Worm (Caenorhabditis elegans): ENCODE data around the gene ttm-1.

ttm-1 gene

ce11 chrIII:12934417-12934816, 32.4 kb downstream of the ttm-1 start, which contains the start of gene epg-3:
epg-3 (plus strand) TSS chrIII:12934717.
- no peak for TF ChIP-seq W03F9.2 (tag; optimal IDR thresholded peaks at IDR 0.05)
- no peak for TF ChIP-seq dao-5 (tag; optimal IDR thresholded peaks at IDR 0.05)
- TF ChIP-seq him-1 (tag; optimal IDR thresholded peaks at IDR 0.05): no peak

DNA sequence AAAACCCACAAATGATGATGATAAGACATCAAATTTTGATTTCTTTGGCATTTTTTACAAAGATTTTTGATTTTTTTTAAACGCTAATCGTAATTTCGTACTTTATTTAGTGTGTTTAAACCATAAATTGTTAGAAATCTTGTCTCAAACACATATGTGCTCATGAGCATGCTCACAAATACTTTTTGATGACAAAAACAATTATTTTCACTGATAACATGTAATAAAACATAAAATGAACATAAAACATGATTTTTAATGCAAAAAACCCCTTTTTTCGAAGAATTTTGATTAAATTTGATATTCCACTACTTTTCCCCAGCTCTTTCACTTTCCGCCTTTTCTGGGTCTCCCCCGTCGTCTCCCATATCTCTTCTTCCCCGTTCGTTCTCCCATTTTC, 34.0 kb downstream of the ttm-1 start:
- TF ChIP-seq him-1 (tag; optimal IDR thresholded peaks at IDR 0.05) (no peak), W03F9.2 (tag; optimal IDR thresholded peaks at IDR 0.05) (no peak), dao-5 (tag; optimal IDR thresholded peaks at IDR 0.05) (no peak)

DNA sequence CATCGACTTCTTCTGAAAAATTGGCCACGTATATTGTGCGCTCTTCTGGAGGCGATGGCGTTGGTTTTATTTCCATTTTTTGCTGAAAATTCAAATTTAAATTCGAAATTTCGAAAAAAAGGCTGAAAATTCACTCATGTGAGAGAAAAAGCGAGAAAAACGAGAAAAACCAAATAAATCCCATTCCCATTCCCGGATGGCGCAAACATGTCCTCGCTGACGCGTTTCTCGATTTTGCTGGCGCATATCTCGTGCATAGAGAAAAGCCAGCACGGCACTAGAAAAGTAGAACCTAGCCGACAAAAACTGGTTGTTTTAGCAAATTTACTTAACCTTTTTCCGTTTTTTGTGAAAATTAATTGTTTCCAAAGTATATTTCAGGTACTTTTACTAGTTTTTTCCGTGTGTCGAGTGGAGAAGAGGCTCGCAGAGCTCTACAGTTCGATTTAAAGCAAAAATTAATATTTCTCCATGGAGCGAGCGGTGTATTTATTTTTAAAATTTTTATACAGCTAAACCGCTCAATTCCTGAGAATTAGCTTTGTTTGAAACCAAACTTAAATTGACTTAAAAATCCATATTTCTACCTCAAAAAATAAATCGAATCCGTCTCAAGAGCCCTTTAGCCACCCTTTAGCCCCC, 34.9 kb downstream of the ttm-1 start, which contains the start of gene rbm-7:
Gene rbm-7, minus strand, starts transcription at position 82 of the 642 bp plus-strand sequence.
- TF ChIP-seq him-1 (tag; optimal IDR thresholded peaks at IDR 0.05) (no peak), W03F9.2 (tag; optimal IDR thresholded peaks at IDR 0.05) (peak; percentile 65)

DNA sequence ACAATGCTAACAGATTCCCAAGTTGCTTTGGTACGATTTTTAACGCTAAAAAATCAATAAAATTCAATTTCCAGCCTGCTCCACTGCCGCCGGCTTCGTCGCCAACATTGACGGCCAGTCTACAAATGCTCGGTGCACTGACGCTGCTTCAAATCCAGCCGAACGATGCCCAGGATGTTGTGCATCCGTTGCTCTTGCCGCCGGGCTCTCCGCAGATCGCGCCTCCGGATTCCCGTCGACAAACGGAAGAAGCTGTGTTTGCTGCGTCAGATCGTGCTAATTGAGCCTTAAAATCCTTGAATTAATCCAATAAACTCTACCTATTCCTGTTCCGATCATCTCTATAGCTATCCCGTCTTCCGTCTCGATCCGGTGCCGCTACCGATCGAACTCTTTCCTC, 35.7 kb downstream of the ttm-1 start:
- no peak for TF ChIP-seq W03F9.2 (tag; optimal IDR thresholded peaks at IDR 0.05)
- no peak for TF ChIP-seq dao-5 (tag; optimal IDR thresholded peaks at IDR 0.05)
- TF ChIP-seq him-1 (tag; optimal IDR thresholded peaks at IDR 0.05): no peak

ce11 chrIII:12929573-12929972, 37.2 kb downstream of the ttm-1 start, which contains the start of gene Y37D8A.19:
Y37D8A.19 (plus strand) TSS chrIII:12929873.
- TF ChIP-seq W03F9.2 (tag; optimal IDR thresholded peaks at IDR 0.05) (no peak), him-1 (tag; optimal IDR thresholded peaks at IDR 0.05) (no peak), dao-5 (tag; optimal IDR thresholded peaks at IDR 0.05) (no peak)

- TF ChIP-seq him-1 (tag; optimal IDR thresholded peaks at IDR 0.05): no peak
- TF ChIP-seq dao-5 (tag; optimal IDR thresholded peaks at IDR 0.05): no peak
- no peak for TF ChIP-seq W03F9.2 (tag; optimal IDR thresholded peaks at IDR 0.05)
Observed at ce11 chrIII:12925947-12926607, 40.7 kb downstream of the ttm-1 start, which contains the start of the genes npp-25 and mrps-10. npp-25 (minus strand) TSS chrIII:12925997. mrps-10 (plus strand) TSS chrIII:12926557.

- no peak for TF ChIP-seq dao-5 (tag; optimal IDR thresholded peaks at IDR 0.05)
- no peak for TF ChIP-seq W03F9.2 (tag; optimal IDR thresholded peaks at IDR 0.05)
- TF ChIP-seq him-1 (tag; optimal IDR thresholded peaks at IDR 0.05): no peak
Observed at ce11 chrIII:12920810-12921209, 46.0 kb downstream of the ttm-1 start.

- TF ChIP-seq dao-5 (tag; optimal IDR thresholded peaks at IDR 0.05) (no peak), him-1 (tag; optimal IDR thresholded peaks at IDR 0.05) (no peak), W03F9.2 (tag; optimal IDR thresholded peaks at IDR 0.05) (no peak)
Observed at ce11 chrIII:12919882-12920281, 46.9 kb downstream of the ttm-1 start.

ce11 chrIII:12918575-12918974, 48.2 kb downstream of the ttm-1 start, which contains the start of gene Y37D8A.16:
Y37D8A.16 (minus strand) TSS chrIII:12918675.
- TF ChIP-seq dao-5 (tag; optimal IDR thresholded peaks at IDR 0.05) (no peak), W03F9.2 (tag; optimal IDR thresholded peaks at IDR 0.05) (no peak), him-1 (tag; optimal IDR thresholded peaks at IDR 0.05) (no peak)

DNA sequence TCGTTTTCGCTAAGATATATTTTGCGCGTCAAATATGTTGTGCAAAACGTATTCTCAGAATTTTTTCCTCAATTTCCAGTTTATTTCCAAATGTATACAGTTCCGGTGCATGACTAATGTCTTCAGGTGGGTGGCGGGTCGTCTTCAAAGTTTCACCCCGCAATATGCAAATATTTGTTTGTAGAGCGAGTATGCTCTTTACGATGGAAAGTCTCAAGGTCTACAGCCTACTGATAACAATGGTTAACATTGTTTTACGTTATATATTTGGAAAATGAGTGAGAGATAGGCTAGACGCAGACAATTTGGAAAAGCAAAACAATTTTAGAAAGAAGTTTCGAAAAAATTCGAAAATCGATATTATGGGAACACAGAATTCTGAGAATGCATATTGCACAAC, 48.9 kb downstream of the ttm-1 start:
- TF ChIP-seq dao-5 (tag; optimal IDR thresholded peaks at IDR 0.05) (no peak), him-1 (tag; optimal IDR thresholded peaks at IDR 0.05) (no peak), W03F9.2 (tag; optimal IDR thresholded peaks at IDR 0.05) (no peak)

DNA sequence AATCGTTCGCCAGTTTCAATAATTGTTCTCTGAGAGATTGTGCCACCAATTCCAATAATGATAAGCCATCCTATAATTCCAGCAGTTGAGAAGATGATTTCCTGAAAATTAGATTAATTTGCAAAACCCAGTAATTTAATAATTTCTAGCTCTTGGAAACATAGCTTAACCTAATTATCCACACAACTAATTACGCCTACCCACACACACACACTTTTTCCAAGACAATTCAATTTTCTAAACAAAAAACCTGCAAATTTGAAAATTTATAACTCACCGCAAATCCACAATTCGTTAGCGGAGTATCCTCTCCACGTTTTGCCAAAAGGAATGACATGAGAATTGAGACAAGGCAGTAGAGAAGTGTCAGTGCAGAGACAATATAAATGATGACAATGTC, 50.3 kb downstream of the ttm-1 start:
- TF ChIP-seq W03F9.2 (tag; optimal IDR thresholded peaks at IDR 0.05) (no peak), him-1 (tag; optimal IDR thresholded peaks at IDR 0.05) (no peak), dao-5 (tag; optimal IDR thresholded peaks at IDR 0.05) (no peak)

ce11 chrIII:12910365-12910764, 56.4 kb downstream of the ttm-1 start, which contains the start of gene flp-14:
flp-14 (plus strand) TSS chrIII:12910510.
- TF ChIP-seq W03F9.2 (tag; optimal IDR thresholded peaks at IDR 0.05) (no peak), dao-5 (tag; optimal IDR thresholded peaks at IDR 0.05) (no peak), him-1 (tag; optimal IDR thresholded peaks at IDR 0.05) (no peak)

DNA sequence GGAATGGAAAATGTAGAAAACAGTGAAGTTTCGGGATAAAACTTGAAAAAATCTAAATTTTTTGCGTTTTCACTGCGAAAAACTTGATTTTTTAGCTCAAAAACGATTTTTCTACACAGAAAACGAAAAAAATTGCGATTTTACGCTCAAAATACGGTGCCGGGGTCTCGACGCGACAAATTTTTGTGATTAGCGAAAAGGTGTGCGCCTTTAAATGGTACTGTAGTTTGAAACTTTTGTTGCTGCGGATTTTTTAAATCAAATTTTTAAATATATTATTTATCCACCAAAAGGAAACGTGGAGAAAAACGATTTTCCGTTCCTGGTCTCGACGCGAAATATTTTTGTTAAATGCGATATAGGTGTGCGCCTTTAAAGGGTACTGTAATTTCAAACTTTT, 59.6 kb downstream of the ttm-1 start:
- TF ChIP-seq him-1 (tag; optimal IDR thresholded peaks at IDR 0.05): no peak
- no peak for TF ChIP-seq W03F9.2 (tag; optimal IDR thresholded peaks at IDR 0.05)
- TF ChIP-seq dao-5 (tag; optimal IDR thresholded peaks at IDR 0.05): no peak

DNA sequence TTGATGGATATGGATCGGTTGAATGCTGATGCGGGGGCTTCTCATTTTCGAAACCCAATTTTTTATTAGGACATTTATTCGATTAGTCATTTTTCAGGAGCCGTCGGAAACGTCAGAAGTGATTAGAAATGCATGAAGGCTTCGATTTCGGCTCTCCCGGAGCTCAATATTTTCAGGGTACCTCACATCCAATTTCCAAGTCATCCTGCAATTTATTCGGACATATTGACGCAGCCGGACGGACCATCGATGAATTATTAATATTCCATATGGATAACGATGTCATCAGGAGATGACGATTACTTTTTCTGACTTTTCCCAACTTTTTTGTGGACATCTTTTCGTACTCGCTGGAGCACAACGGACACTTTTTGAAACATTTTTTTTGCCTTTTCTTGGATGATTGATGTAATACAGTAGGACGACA, 60.2 kb downstream of the ttm-1 start:
- no peak for TF ChIP-seq W03F9.2 (tag; optimal IDR thresholded peaks at IDR 0.05)
- TF ChIP-seq dao-5 (tag; optimal IDR thresholded peaks at IDR 0.05): no peak
- no peak for TF ChIP-seq him-1 (tag; optimal IDR thresholded peaks at IDR 0.05)
